Worm (Caenorhabditis elegans) whole organism, L2 larva: Measurements from ENCODE around the gene phf-34.

Experiments used
- blmp-1 ChIP-seq: sonication (generic microtip); optimal IDR thresholded peaks from 2 replicates; lab custom pipeline; 2017; ENCODE audit warnings: missing genetic modification characterization, mild to moderate bottlenecking, missing compliant biosample characterization, antibody characterized with exemption, moderate library complexity; ENCODE audit not compliant: insufficient read depth
- unc-62 ChIP-seq: fragments of 150-350 bp; optimal IDR thresholded peaks from 2 replicates; lab custom pipeline; 2014; ENCODE audit warnings: missing biosample characterization, missing genetic modification reagents, missing genetic modification characterization

DNA sequence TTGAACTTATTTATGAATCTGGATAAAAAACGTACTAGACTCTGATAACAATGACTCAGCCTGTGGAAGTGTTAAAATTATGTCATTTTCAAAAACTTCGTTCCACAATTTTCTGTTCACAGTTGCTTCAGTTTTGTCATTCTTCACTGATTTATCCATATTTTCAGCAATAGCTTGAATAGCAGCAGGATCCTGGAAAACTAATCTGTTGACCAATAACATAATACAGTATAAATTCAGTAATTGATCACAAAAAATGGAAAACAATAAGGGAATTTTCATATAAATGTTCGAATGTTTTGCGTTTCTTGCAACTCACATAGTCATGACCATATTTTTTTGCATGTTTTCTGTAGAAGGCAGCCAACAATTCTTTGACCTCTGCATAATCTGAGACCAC lies 49.3 kb upstream of the phf-34 start:
- TF ChIP-seq unc-62 (GFP tag; lab: Kevin White, UChicago) (no peak), blmp-1 (tag; lab: Kevin White, UChicago) (no peak)
